Fruit fly (Drosophila melanogaster) whole organism, embryonic: ENCODE data around the gene CG13043.

Experiments used
- Bgb ChIP-seq: fragments of 200-800 bp; sonication (Bioruptor generic); IDR thresholded peaks from 2 replicates; pipeline ENCODE4 v1.3.6; 2022; ENCODE audit warnings: missing biosample characterization, missing genetic modification characterization; ENCODE audit not compliant: partially characterized antibody
- Blimp-1 ChIP-seq: fragments of 200-800 bp; sonication (Bioruptor generic); optimal IDR thresholded peaks from 3 replicates; lab custom pipeline; 2018; ENCODE audit warnings: missing biosample characterization, missing genetic modification characterization, mild to moderate bottlenecking, moderate library complexity, missing genetic modification reagents
- CG10209 ChIP-seq: fragments of 200-800 bp; sonication (Bioruptor generic); optimal IDR thresholded peaks from 3 replicates; lab custom pipeline; 2017; ENCODE audit warnings: missing biosample characterization, mild to moderate bottlenecking, missing genetic modification characterization, missing genetic modification reagents
- CG12391 ChIP-seq: fragments of 200-800 bp; sonication (Bioruptor generic); optimal IDR thresholded peaks from 3 replicates; lab custom pipeline; 2018; ENCODE audit warnings: missing biosample characterization, mild to moderate bottlenecking, missing genetic modification characterization, moderate library complexity
- CG15269 ChIP-seq: fragments of 200-800 bp; sonication (Bioruptor generic); optimal IDR thresholded peaks from 2 replicates; lab custom pipeline; 2018; ENCODE audit warnings: missing biosample characterization, mild to moderate bottlenecking, missing genetic modification characterization, moderate library complexity
- CG16815 ChIP-seq: fragments of 200-800 bp; sonication (Bioruptor generic); optimal IDR thresholded peaks from 3 replicates; lab custom pipeline; 2017; ENCODE audit warnings: missing biosample characterization, mild to moderate bottlenecking, missing genetic modification characterization
- CG16863 ChIP-seq: fragments of 200-800 bp; sonication (Bioruptor generic); optimal IDR thresholded peaks from 3 replicates; lab custom pipeline; 2016; ENCODE audit warnings: missing biosample characterization, missing genetic modification characterization
- CG17359 ChIP-seq: fragments of 200-800 bp; sonication (Bioruptor generic); optimal IDR thresholded peaks from 3 replicates; lab custom pipeline; 2018; ENCODE audit warnings: missing biosample characterization, mild to moderate bottlenecking, missing genetic modification characterization, moderate library complexity
- CG18262 ChIP-seq: fragments of 200-800 bp; optimal IDR thresholded peaks from 3 replicates; lab custom pipeline; 2019; ENCODE audit warnings: missing biosample characterization, mild to moderate bottlenecking, missing genetic modification characterization, moderate library complexity
- CG31441 ChIP-seq: fragments of 200-800 bp; sonication (Bioruptor generic); IDR thresholded peaks from 2 replicates; pipeline ENCODE4 v1.3.6; 2022; ENCODE audit warnings: missing biosample characterization, missing genetic modification characterization
- CG6272 ChIP-seq: fragments of 200-800 bp; sonication (Bioruptor generic); IDR thresholded peaks from 2 replicates; pipeline ENCODE4 v1.3.6; 2022; ENCODE audit warnings: missing biosample characterization, missing genetic modification characterization
- CG6689 ChIP-seq: fragments of 200-800 bp; sonication (Bioruptor generic); IDR thresholded peaks from 2 replicates; pipeline ENCODE4 v1.3.6; 2022; ENCODE audit warnings: missing biosample characterization, missing genetic modification characterization
- CoRest ChIP-seq: fragments of 200-800 bp; sonication (Bioruptor generic); optimal IDR thresholded peaks from 3 replicates; lab custom pipeline; 2018; ENCODE audit warnings: missing biosample characterization, mild to moderate bottlenecking, missing genetic modification characterization, moderate library complexity
- Ets65A ChIP-seq: fragments of 200-800 bp; sonication (Bioruptor generic); peaks from one replicate; lab custom pipeline; 2016; ENCODE audit warnings: missing biosample characterization, missing genetic modification characterization
- Ets97D ChIP-seq: fragments of 200-800 bp; sonication (Bioruptor generic); optimal IDR thresholded peaks from 3 replicates; lab custom pipeline; 2016; ENCODE audit warnings: missing biosample characterization, missing genetic modification characterization
- Fer2 ChIP-seq: fragments of 200-800 bp; sonication (Bioruptor generic); optimal IDR thresholded peaks from 2 replicates; lab custom pipeline; 2018; ENCODE audit warnings: missing biosample characterization, mild to moderate bottlenecking, missing genetic modification characterization, moderate library complexity
- HLH4C ChIP-seq: fragments of 200-800 bp; sonication (Bioruptor generic); IDR thresholded peaks from 3 replicates; pipeline ENCODE4 v1.3.6; 2022; ENCODE audit warnings: missing biosample characterization, missing genetic modification characterization; ENCODE audit not compliant: partially characterized antibody
- Hr51 ChIP-seq, 2 experiments: fragments of 200-800 bp; sonication (Bioruptor generic); optimal IDR thresholded peaks; 2 replicates in 1 of 2; 3 replicates in 1 of 2; lab custom pipeline; 2016 to 2018; ENCODE audit warnings: missing biosample characterization in 2 of 2, missing genetic modification characterization in 2 of 2, mild to moderate bottlenecking in 1 of 2, moderate library complexity in 1 of 2
- Oli ChIP-seq: fragments of 200-800 bp; sonication (Bioruptor generic); optimal IDR thresholded peaks from 2 replicates; lab custom pipeline; 2018; ENCODE audit warnings: missing biosample characterization, mild to moderate bottlenecking, missing genetic modification characterization, moderate library complexity
- Ptx1 ChIP-seq: fragments of 200-800 bp; sonication (Bioruptor generic); IDR thresholded peaks from 2 replicates; pipeline ENCODE4 v1.3.6; 2022; ENCODE audit warnings: missing biosample characterization, missing genetic modification characterization
- Sox102F ChIP-seq: fragments of 200-800 bp; sonication (Bioruptor generic); optimal IDR thresholded peaks from 2 replicates; lab custom pipeline; 2018; ENCODE audit warnings: missing biosample characterization, mild to moderate bottlenecking, missing genetic modification characterization, moderate library complexity
- Trl ChIP-seq, 3 experiments: fragments of >200 bp in 2 of 3; fragments of 200-800 bp in 1 of 3; sonication (Bioruptor generic) in 1 of 3; optimal IDR thresholded peaks; 2 replicates in 1 of 3; 3 replicates in 2 of 3; lab custom pipeline; 2016 to 2017; ENCODE audit warnings: missing biosample characterization in 1 of 3, missing genetic modification characterization in 1 of 3
- bab2 ChIP-seq: fragments of 200-800 bp; sonication (Bioruptor generic); optimal IDR thresholded peaks from 2 replicates; lab custom pipeline; 2016; ENCODE audit warnings: missing biosample characterization, missing genetic modification characterization
- ci ChIP-seq: fragments of 200-800 bp; sonication (Bioruptor generic); IDR thresholded peaks from 3 replicates; pipeline ENCODE4 v1.3.6; 2022; ENCODE audit warnings: missing biosample characterization, missing genetic modification characterization
- da ChIP-seq: fragments of 200-800 bp; sonication (Bioruptor generic); optimal IDR thresholded peaks from 2 replicates; lab custom pipeline; 2016; ENCODE audit warnings: missing biosample characterization, missing genetic modification characterization
- dmrt99B ChIP-seq: fragments of 200-800 bp; sonication (Bioruptor generic); optimal IDR thresholded peaks from 2 replicates; lab custom pipeline; 2018; ENCODE audit warnings: missing biosample characterization, mild to moderate bottlenecking, missing genetic modification characterization, moderate library complexity
- fd96Cb ChIP-seq: fragments of 200-800 bp; sonication (Bioruptor generic); optimal IDR thresholded peaks from 2 replicates; lab custom pipeline; 2018; ENCODE audit warnings: missing biosample characterization, mild to moderate bottlenecking, missing genetic modification characterization, moderate library complexity
- gem ChIP-seq: fragments of 200-800 bp; sonication (Bioruptor generic); optimal IDR thresholded peaks from 2 replicates; lab custom pipeline; 2019; ENCODE audit warnings: missing biosample characterization, mild to moderate bottlenecking, missing genetic modification characterization, moderate library complexity
- hkb ChIP-seq, 2 experiments: fragments of 200-800 bp in 1 of 2; fragments of >200 bp in 1 of 2; sonication (Bioruptor generic) in 1 of 2; IDR thresholded peaks in 1 of 2; optimal IDR thresholded peaks in 1 of 2; 2 replicates each; pipeline versions ENCODE4 v1.3.6 to Lab custom; 2017 to 2022; ENCODE audit warnings: missing biosample characterization in 1 of 2, missing genetic modification characterization in 1 of 2
- nerfin-2 ChIP-seq: fragments of 200-800 bp; sonication (Bioruptor generic); IDR thresholded peaks from 2 replicates; pipeline ENCODE4 v1.3.6; 2022; ENCODE audit warnings: missing biosample characterization, missing genetic modification characterization; ENCODE audit not compliant: partially characterized antibody
- oc ChIP-seq: fragments of 200-800 bp; sonication (Bioruptor generic); optimal IDR thresholded peaks from 2 replicates; lab custom pipeline; 2018; ENCODE audit warnings: missing biosample characterization, mild to moderate bottlenecking, missing genetic modification characterization, moderate library complexity
- otp ChIP-seq: fragments of 200-800 bp; sonication (Bioruptor generic); IDR thresholded peaks from 3 replicates; pipeline ENCODE4, ENCODE4 v1.3.6; 2022; ENCODE audit warnings: missing biosample characterization, missing genetic modification characterization
- phol ChIP-seq: fragments of 200-800 bp; sonication (Bioruptor generic); optimal IDR thresholded peaks from 3 replicates; lab custom pipeline; 2018; ENCODE audit warnings: missing biosample characterization, mild to moderate bottlenecking, missing genetic modification characterization, moderate library complexity
- pnt ChIP-seq: fragments of 200-800 bp; sonication (Bioruptor generic); optimal IDR thresholded peaks from 3 replicates; lab custom pipeline; 2016; ENCODE audit warnings: missing biosample characterization, missing genetic modification characterization
- row ChIP-seq: fragments of 200-800 bp; sonication (Bioruptor generic); IDR thresholded peaks from 3 replicates; pipeline ENCODE4 v1.3.6; 2022; ENCODE audit warnings: missing biosample characterization, missing genetic modification characterization
- tap ChIP-seq: fragments of 200-800 bp; optimal IDR thresholded peaks from 3 replicates; lab custom pipeline; 2019; ENCODE audit warnings: missing biosample characterization, mild to moderate bottlenecking, missing genetic modification characterization, moderate library complexity
- ttk ChIP-seq: fragments of 200-800 bp; sonication (Bioruptor generic); IDR thresholded peaks from 2 replicates; pipeline ENCODE4 v2.1.2; 2022; ENCODE audit warnings: missing biosample characterization, missing genetic modification characterization

The CG13043 gene

dm6 chr3L:16346023-16346422 is 40.4 kb upstream of the CG13043 start, which contains the start of gene CG33257:
CG33257 (plus strand) TSS chr3L:16346323.
- TF ChIP-seq CG6272 (GFP tag; lab: Robert Waterston, UW) (no peak), CG18262 (tag; lab: Kevin White, UChicago) (no peak), Ets97D (GFP tag; lab: Kevin White, UChicago) (no peak), CG12391 (tag; lab: Kevin White, UChicago) (no peak), pnt (no peak), gem (tag; lab: Kevin White, UChicago) (no peak), tap (tag; lab: Kevin White, UChicago) (no peak), CG6689 (GFP tag; lab: Robert Waterston, UW) (no peak), otp (GFP tag; lab: Robert Waterston, UW) (no peak), CG16863 (GFP tag; lab: Kevin White, UChicago) (no peak), Fer2 (tag; lab: Kevin White, UChicago) (no peak), Trl (optimal IDR thresholded peaks at IDR 0.05; lab: Kevin White, UChicago) (no peak), Trl (GFP tag; optimal IDR thresholded peaks at IDR 0.05; lab: Kevin White, UChicago) (no peak)

- TF ChIP-seq oc (tag; lab: Kevin White, UChicago) (peak; percentile 16), HLH4C (no peak), Blimp-1 (GFP tag; lab: Kevin White, UChicago) (peak; percentile 98)
- TF ChIP-seq, all 482 proteins: peak for 2
These were observed 34.2 kb upstream of the CG13043 start for dm6 chr3L:16339873-16340272.

- no peak for TF ChIP-seq hkb (optimal IDR thresholded peaks at IDR 0.05; lab: Kevin White, UChicago)
- TF ChIP-seq hkb (GFP tag; IDR thresholded peaks at IDR 0.05; lab: Robert Waterston, UW), result peak; percentile 53
- TF ChIP-seq CG31441 (GFP tag; lab: Robert Waterston, UW), result peak; percentile 42; the same call in 1 of the 2 replicates
- peak in 1 of 2 experiments; percentile 52 for TF ChIP-seq Hr51 (GFP tag; optimal IDR thresholded peaks at IDR 0.05; lab: Kevin White, UChicago)
- TF ChIP-seq fd96Cb (tag; lab: Kevin White, UChicago), result peak; percentile 0
- peak; percentile 18 for TF ChIP-seq phol (tag; lab: Kevin White, UChicago)
- TF ChIP-seq Oli (tag; lab: Kevin White, UChicago), result peak; percentile 9
- TF ChIP-seq CG17359 (tag; lab: Kevin White, UChicago), result peak; percentile 40
- TF ChIP-seq Sox102F (GFP tag; lab: Kevin White, UChicago), result peak; percentile 59
- peak; percentile 57 for TF ChIP-seq Ets65A (GFP tag; lab: Kevin White, UChicago)
- peak; percentile 23; the same call in 1 of the 3 replicates for TF ChIP-seq row (GFP tag; lab: Robert Waterston, UW)
- TF ChIP-seq nerfin-2 (GFP tag; lab: Robert Waterston, UW), result no peak
- peak; percentile 17 for TF ChIP-seq CG15269 (tag; lab: Kevin White, UChicago)
- TF ChIP-seq CoRest (tag; lab: Kevin White, UChicago), result peak; percentile 2
- TF ChIP-seq ttk (GFP tag; lab: Robert Waterston, UW), result 0 out of 2 replicates have a peak, but pooled peaks have one; percentile 25
- 0 out of 2 replicates have a peak, but pooled peaks have one; percentile 17 for TF ChIP-seq CG6689 (GFP tag; lab: Robert Waterston, UW)
- no peak for TF ChIP-seq CG16815
- peak; percentile 57 for TF ChIP-seq dmrt99B
- TF ChIP-seq da (GFP tag; lab: Kevin White, UChicago), result no peak
- no peak for TF ChIP-seq CG10209
- TF ChIP-seq Ptx1 (GFP tag; lab: Robert Waterston, UW), result peak; percentile 37; the same call in 1 of the 2 replicates
- TF ChIP-seq bab2 (GFP tag; lab: Kevin White, UChicago), result no peak
- no peak for TF ChIP-seq Bgb (GFP tag; lab: Robert Waterston, UW)
- TF ChIP-seq ci (GFP tag; lab: Robert Waterston, UW), result 0 out of 3 replicates have a peak, but pooled peaks have one; percentile 9
These were observed 33.8 kb upstream of the CG13043 start for dm6 chr3L:16339463-16339862.
